Worm (Caenorhabditis elegans) whole organism, L4 larva: Measurements from ENCODE around the gene nhr-239.

Experiments used
- ama-1 ChIP-seq: fragments of 150-350 bp; optimal IDR thresholded peaks from 2 replicates; lab custom pipeline; 2014; ENCODE audit warnings: inconsistent platforms, mixed read lengths
- daf-19 ChIP-seq: fragments of 200-800 bp; sonication (Bioruptor generic); conservative IDR thresholded peaks from 2 replicates; pipeline ENCODE4 v1.3.6; 2022; ENCODE audit warnings: missing genetic modification characterization, missing compliant biosample characterization
- dmd-9 ChIP-seq: fragments of 200-800 bp; sonication (Bioruptor generic); IDR thresholded peaks from 2 replicates; pipeline ENCODE4 v1.3.6; 2022; ENCODE audit warnings: missing genetic modification reagents, missing genetic modification characterization, missing compliant biosample characterization
- dpl-1 ChIP-seq: fragments of 150-350 bp; optimal IDR thresholded peaks from 2 replicates; lab custom pipeline; 2014; ENCODE audit warnings: missing biosample characterization, missing genetic modification reagents, missing genetic modification characterization
- egl-27 ChIP-seq: sonication (generic microtip); optimal IDR thresholded peaks from 3 replicates; lab custom pipeline; 2017; ENCODE audit warnings: missing biosample characterization, missing genetic modification reagents, missing genetic modification characterization
- jun-1 ChIP-seq: fragments of 150-350 bp; optimal IDR thresholded peaks from 2 replicates; lab custom pipeline; 2014; ENCODE audit warnings: missing biosample characterization, missing genetic modification reagents, missing genetic modification characterization
- lin-29 ChIP-seq: fragments of 200-800 bp; sonication (Bioruptor generic); IDR thresholded peaks from 2 replicates; pipeline ENCODE4 v1.3.6; 2022; ENCODE audit warnings: missing genetic modification reagents, missing genetic modification characterization, missing compliant biosample characterization
- lin-39 ChIP-seq: fragments of 150-350 bp; optimal IDR thresholded peaks from 2 replicates; lab custom pipeline; 2014; ENCODE audit warnings: missing biosample characterization, missing genetic modification reagents, missing genetic modification characterization
- mdl-1 ChIP-seq, 2 experiments: fragments of 150-350 bp in 1 of 2; sonication (generic microtip) in 1 of 2; optimal IDR thresholded peaks; 2 replicates each; lab custom pipeline; 2014 to 2017; ENCODE audit warnings: missing biosample characterization in 2 of 2, missing genetic modification characterization in 2 of 2
- nhr-77 ChIP-seq: fragments of 150-350 bp; optimal IDR thresholded peaks from 2 replicates; lab custom pipeline; 2014; ENCODE audit warnings: missing biosample characterization, missing genetic modification characterization

DNA sequence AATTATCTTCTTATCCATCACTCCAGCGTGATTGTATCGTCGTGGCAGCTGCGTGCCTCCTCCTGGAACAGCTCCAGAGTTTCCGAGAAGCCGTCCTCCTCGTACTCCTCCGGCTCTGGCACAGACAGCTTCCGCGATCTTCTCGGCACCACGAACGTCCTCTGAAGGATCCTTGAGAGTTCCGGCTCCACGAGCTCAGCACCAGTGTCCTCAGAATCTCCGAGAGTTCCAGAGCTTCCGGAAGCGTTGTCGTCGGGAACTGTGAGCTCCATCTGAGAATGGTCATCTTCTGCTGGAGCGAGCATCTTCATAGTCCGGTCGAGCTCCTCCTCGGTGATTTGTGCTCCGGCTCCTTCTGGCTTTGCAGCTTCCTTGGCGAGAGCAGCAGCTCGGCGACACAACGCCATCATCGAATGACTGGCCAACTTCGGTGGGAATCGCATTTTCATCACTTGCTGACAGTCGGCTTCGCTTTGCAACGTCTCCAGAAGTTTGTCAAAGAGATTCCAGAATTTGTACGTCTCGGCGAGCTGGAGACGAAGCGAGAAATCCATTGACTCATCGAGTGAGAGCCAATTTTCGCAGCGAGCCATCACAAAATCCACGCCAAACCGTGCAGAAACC lies 1.6 kb downstream of the nhr-239 start:
- TF ChIP-seq dpl-1 (GFP tag; lab: Kevin White, UChicago): no peak
- TF ChIP-seq mdl-1 (tag; optimal IDR thresholded peaks at IDR 0.05; lab: Kevin White, UChicago): no peak
- no peak for TF ChIP-seq ama-1
- TF ChIP-seq lin-29 (GFP tag; lab: Robert Waterston, UW): no peak
- TF ChIP-seq daf-19 (GFP tag; lab: Robert Waterston, UW): no peak
- TF ChIP-seq lin-39 (tag; lab: Kevin White, UChicago): no peak
- TF ChIP-seq jun-1 (tag; lab: Kevin White, UChicago): no peak
- no peak for TF ChIP-seq nhr-77 (tag; lab: Kevin White, UChicago)
- no peak for TF ChIP-seq dmd-9 (GFP tag; lab: Robert Waterston, UW)
- TF ChIP-seq egl-27 (tag; lab: Kevin White, UChicago): no peak
